Fruit fly (Drosophila melanogaster): ENCODE data around the gene Tsp.

Gene Tsp

DNA sequence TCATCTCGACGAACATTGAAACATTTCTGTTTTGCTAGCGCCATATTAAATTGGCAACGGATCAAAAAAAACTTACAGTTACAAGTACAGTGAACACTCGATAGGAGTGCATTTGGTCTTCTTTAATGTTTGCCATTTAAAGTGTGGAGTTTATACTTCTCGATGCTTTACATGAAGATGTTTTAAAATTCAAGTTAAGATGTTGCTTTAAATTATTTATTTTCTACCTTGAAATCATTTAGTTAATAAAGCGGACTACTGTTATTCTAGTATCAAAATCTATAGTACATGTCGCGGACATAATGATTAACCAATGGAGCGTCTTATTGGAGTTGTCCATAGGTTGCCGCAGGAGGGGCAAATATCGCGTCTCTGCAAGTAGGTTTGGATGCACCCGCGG, 32.4 kb downstream of the Tsp start, which contains the start of gene cort:
Gene cort (minus strand): TSS at position 101 of the 400 bp plus-strand sequence.
- TF ChIP-seq chm (GFP tag; IDR thresholded peaks at IDR 0.05) = no peak
- TF ChIP-seq grau (tag; optimal IDR thresholded peaks at IDR 0.05) = peak; percentile 26

DNA sequence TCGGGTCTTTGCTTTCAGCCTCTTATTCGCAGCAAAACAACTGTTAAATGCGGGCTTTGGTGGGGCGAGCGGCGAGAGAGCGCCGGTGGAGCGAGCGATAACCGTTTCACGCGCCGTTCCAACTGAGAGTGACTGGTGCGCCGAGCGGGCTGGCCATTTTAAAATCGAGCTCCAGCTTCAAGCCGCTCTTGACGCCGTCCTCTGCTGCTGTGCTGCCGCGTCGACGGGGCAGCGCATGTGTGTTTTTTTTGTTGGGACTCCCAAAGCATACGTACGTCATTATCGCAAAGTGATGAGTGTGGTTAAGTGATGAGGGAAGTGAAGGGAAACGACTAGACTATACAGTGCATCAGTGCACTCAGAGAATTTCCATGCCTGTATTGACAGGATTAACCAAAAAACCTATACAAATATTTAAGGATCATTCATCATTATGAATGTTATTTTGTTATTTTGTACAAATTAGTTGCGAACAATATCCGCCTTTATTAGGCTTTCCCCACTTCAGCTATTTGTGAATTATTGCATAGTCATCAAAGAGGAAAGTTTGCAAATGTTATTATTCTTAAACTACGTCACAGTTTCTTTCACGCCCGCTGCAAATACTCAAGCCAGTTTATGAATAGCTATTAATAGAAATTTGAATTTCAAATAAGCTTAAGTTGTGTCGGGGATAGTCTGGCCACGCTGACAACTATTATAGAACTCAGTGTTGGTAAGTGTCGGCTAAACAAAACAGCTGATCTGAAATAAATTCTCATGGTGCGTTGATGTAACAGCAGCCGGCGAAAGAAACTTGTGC, 35.5 kb downstream of the Tsp start, which contains the start of gene Spn27A:
Gene Spn27A (minus strand): TSS at position 137 of the 802 bp plus-strand sequence.
- TF ChIP-seq CG14710 (tag; optimal IDR thresholded peaks at IDR 0.05) (peak; percentile 75), Taf1 (GFP tag; IDR thresholded peaks at IDR 0.05) (no peak), Usf (GFP tag; optimal IDR thresholded peaks at IDR 0.05) (no peak), esg (GFP tag; conservative IDR thresholded peaks at IDR 0.05) (no peak; the same call in 1 of the 2 replicates), CG11723 (GFP tag; optimal IDR thresholded peaks at IDR 0.05) (peak; percentile 35), D (optimal IDR thresholded peaks at IDR 0.05) (no peak), D (GFP tag; optimal IDR thresholded peaks at IDR 0.05) (peak; percentile 60), Asciz (GFP tag; optimal IDR thresholded peaks at IDR 0.05) (peak; percentile 64), kni (GFP tag; optimal IDR thresholded peaks at IDR 0.05) (no peak), ap (GFP tag; IDR thresholded peaks at IDR 0.05) (peak; percentile 50; the same call in 1 of the 2 replicates), Spps (tag; optimal IDR thresholded peaks at IDR 0.05) (peak; percentile 36), klu (GFP tag; IDR thresholded peaks at IDR 0.05) (no peak), tap (tag; optimal IDR thresholded peaks at IDR 0.05) (no peak), CG15011 (GFP tag; optimal IDR thresholded peaks at IDR 0.05) (peak; percentile 48), CG33557 (GFP tag; optimal IDR thresholded peaks at IDR 0.05) (peak; percentile 29), pzg (GFP tag; optimal IDR thresholded peaks at IDR 0.05) (peak; percentile 75), dmrt11E (tag; optimal IDR thresholded peaks at IDR 0.05) (peak; percentile 43), Deaf1 (tag; optimal IDR thresholded peaks at IDR 0.05) (no peak), pum (GFP tag; optimal IDR thresholded peaks at IDR 0.05) (peak; percentile 41), CG7271 (tag; optimal IDR thresholded peaks at IDR 0.05) (no peak), CG7963 (GFP tag; IDR thresholded peaks at IDR 0.05; ENCODE audit: partially characterized antibody) (no peak), fru (optimal IDR thresholded peaks at IDR 0.05) (no peak), CG6813 (GFP tag; optimal IDR thresholded peaks at IDR 0.05) (peak; percentile 25), CG17568 (GFP tag; optimal IDR thresholded peaks at IDR 0.05) (peak; percentile 25), lola (GFP tag; optimal IDR thresholded peaks at IDR 0.05) (peak in 1 of 3 experiments; percentile 59), gcm2 (GFP tag; optimal IDR thresholded peaks at IDR 0.05) (no peak), danr (GFP tag; IDR thresholded peaks at IDR 0.05) (no peak), gcm (GFP tag; optimal IDR thresholded peaks at IDR 0.05) (peak; percentile 83), CG8478 (optimal IDR thresholded peaks at IDR 0.05) (no peak), CG2712 (tag; optimal IDR thresholded peaks at IDR 0.05) (peak; percentile 74), pfk (GFP tag; optimal IDR thresholded peaks at IDR 0.05) (no peak), Ravus (GFP tag; IDR thresholded peaks at IDR 0.05) (no peak), tgo (GFP tag; IDR thresholded peaks at IDR 0.05) (peak; percentile 32; the same call in 1 of the 3 replicates), trh (GFP tag; optimal IDR thresholded peaks at IDR 0.05) (no peak), ase (GFP tag; IDR thresholded peaks at IDR 0.05) (no peak), CG15269 (tag; optimal IDR thresholded peaks at IDR 0.05) (peak; percentile 79), ems (GFP tag; optimal IDR thresholded peaks at IDR 0.05) (peak; percentile 27), vnd (GFP tag; IDR thresholded peaks at IDR 0.05; ENCODE audit: partially characterized antibody) (no peak), her (GFP tag; optimal IDR thresholded peaks at IDR 0.05) (peak; percentile 36), vvl (GFP tag; IDR thresholded peaks at IDR 0.05) (peak; percentile 93), CG9817 (tag; optimal IDR thresholded peaks at IDR 0.05) (peak; percentile 25), Antp (GFP tag; optimal IDR thresholded peaks at IDR 0.05) (peak; percentile 50), Atf-2 (GFP tag; optimal IDR thresholded peaks at IDR 0.05) (peak; percentile 32), CG32532 (GFP tag; IDR thresholded peaks at IDR 0.05) (no peak; the same call in 1 of the 2 replicates), pho (GFP tag; optimal IDR thresholded peaks at IDR 0.05) (peak; percentile 51), trem (tag; optimal IDR thresholded peaks at IDR 0.05) (peak; percentile 46)
